Worm (Caenorhabditis elegans): ENCODE data around the gene rev-3.

DNA sequence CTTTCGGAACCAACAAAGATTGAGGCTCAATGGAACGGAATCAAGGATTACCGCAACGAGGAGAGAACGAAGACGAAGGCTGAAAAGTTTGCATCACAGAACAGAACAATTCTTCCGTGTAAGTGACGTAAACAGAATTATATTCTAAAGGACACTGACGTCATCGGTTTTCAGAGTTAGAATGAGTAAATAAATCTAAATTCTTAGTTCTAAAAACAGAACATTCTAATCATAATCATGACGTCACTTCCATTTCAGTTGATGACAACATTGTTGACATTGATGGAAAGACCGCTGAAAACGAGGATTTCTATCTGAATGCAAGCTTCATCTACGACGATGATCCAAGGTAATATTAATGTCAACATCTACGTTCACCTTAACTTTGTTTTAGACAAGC, 26.5 kb downstream of the rev-3 start:
- TF ChIP-seq mec-3 (tag; optimal IDR thresholded peaks at IDR 0.05; ENCODE audit: borderline replicate concordance) (no peak), ama-1 (optimal IDR thresholded peaks at IDR 0.05) (no peak), ets-4 (tag; optimal IDR thresholded peaks at IDR 0.05) (no peak), ttx-3 (tag; optimal IDR thresholded peaks at IDR 0.05) (no peak)
